Worm (Caenorhabditis elegans): Measurements from ENCODE around the gene nspb-7.

DNA sequence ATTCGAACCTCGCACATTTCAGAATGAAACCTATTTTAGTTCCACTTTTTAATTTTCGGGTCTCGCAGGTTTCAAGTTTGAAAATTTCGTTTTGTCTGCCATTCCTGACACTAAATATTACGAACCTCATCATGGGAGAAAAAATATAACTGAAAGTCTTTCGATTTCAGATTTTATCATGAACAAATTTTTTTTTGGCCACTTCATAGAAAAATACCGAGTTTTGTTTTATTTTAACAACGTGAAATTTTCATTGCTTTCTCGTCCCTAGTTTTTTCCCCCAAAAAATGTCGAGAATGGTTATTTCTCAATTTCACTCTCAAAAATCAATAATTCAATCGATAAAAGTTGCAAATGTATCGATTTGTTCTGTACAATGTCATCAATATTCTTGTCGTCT lies 603 bp downstream of the nspb-7 start, which contains the start of gene C01G12.9:
- no peak for TF ChIP-seq ctbp-1 (GFP tag; IDR thresholded peaks at IDR 0.05)
- no peak for TF ChIP-seq ama-1 (optimal IDR thresholded peaks at IDR 0.05)
- no peak for TF ChIP-seq attf-4 (tag; optimal IDR thresholded peaks at IDR 0.05)
- TF ChIP-seq Y48G9A.11 (GFP tag; IDR thresholded peaks at IDR 0.05), result no peak
